Worm (Caenorhabditis elegans): Measurements from ENCODE around the gene srh-300.

- no peak for TF ChIP-seq hnd-1 (tag; optimal IDR thresholded peaks at IDR 0.05)
- no peak for TF ChIP-seq ceh-13 (GFP tag; optimal IDR thresholded peaks at IDR 0.05)
- no peak for TF ChIP-seq flt-1 (GFP tag; IDR thresholded peaks at IDR 0.05)
- TF ChIP-seq ama-1 (optimal IDR thresholded peaks at IDR 0.05), result no peak
- no peak for TF ChIP-seq hmg-4 (GFP tag; optimal IDR thresholded peaks at IDR 0.05)
- no peak for TF ChIP-seq tbx-11 (GFP tag; IDR thresholded peaks at IDR 0.05)
- TF ChIP-seq aly-1 (tag; optimal IDR thresholded peaks at IDR 0.05), result no peak
- no peak for TF ChIP-seq ceh-36 (tag; optimal IDR thresholded peaks at IDR 0.05)
- TF ChIP-seq hmbx-1 (tag; optimal IDR thresholded peaks at IDR 0.05), result no peak
- no peak for TF ChIP-seq sea-1 (GFP tag; conservative IDR thresholded peaks at IDR 0.05)
- TF ChIP-seq tra-4 (tag; optimal IDR thresholded peaks at IDR 0.05), result no peak
- no peak for TF ChIP-seq ets-7 (tag; optimal IDR thresholded peaks at IDR 0.05)
- TF ChIP-seq tbx-37 (GFP tag; conservative IDR thresholded peaks at IDR 0.05), result no peak
- TF ChIP-seq scrt-1 (GFP tag; IDR thresholded peaks at IDR 0.05), result no peak
Measured at ce11 chrV:17798789-17799188, 23.1 kb upstream of the srh-300 start, which contains the start of gene srx-18.

Measured in whole organism, early embryonic.